Worm (Caenorhabditis elegans) whole organism, L1 larva: Measurements from ENCODE around the gene ZK970.8.

Source experiments
- C16A3.4 ChIP-seq: fragments of 150-350 bp; optimal IDR thresholded peaks from 2 replicates; lab custom pipeline; 2014; ENCODE audit warnings: missing biosample characterization, missing genetic modification characterization
- C34B4.2 ChIP-seq: sonication (generic microtip); optimal IDR thresholded peaks from 2 replicates; lab custom pipeline; 2017; ENCODE audit warnings: mild to moderate bottlenecking, missing genetic modification characterization, missing compliant biosample characterization
- Y116A8C.19 ChIP-seq: sonication (generic microtip); optimal IDR thresholded peaks from 2 replicates; lab custom pipeline; 2016; ENCODE audit warnings: missing compliant biosample characterization, missing genetic modification characterization, borderline replicate concordance
- aha-1 ChIP-seq: fragments of 150-350 bp; optimal IDR thresholded peaks from 2 replicates; lab custom pipeline; 2014; ENCODE audit warnings: missing biosample characterization, missing genetic modification characterization
- alr-1 ChIP-seq: fragments of 200-800 bp; sonication (Bioruptor generic); optimal IDR thresholded peaks from 2 replicates; lab custom pipeline; 2018; ENCODE audit warnings: borderline replicate concordance, mild to moderate bottlenecking, missing genetic modification characterization, missing compliant biosample characterization
- blmp-1 ChIP-seq: fragments of 150-350 bp; optimal IDR thresholded peaks from 2 replicates; lab custom pipeline; 2014; ENCODE audit warnings: missing biosample characterization, missing genetic modification characterization
- ceh-63 ChIP-seq: fragments of 200-800 bp; sonication (Bioruptor generic); optimal IDR thresholded peaks from 2 replicates; lab custom pipeline; 2018; ENCODE audit warnings: mild to moderate bottlenecking, missing genetic modification characterization, missing compliant biosample characterization
- ceh-8 ChIP-seq: fragments of 200-800 bp; sonication (Bioruptor generic); optimal IDR thresholded peaks from 2 replicates; lab custom pipeline; 2018; ENCODE audit warnings: mild to moderate bottlenecking, missing genetic modification characterization, moderate library complexity, missing compliant biosample characterization
- ceh-90 ChIP-seq: sonication (generic microtip); optimal IDR thresholded peaks from 2 replicates; lab custom pipeline; 2016; ENCODE audit warnings: missing genetic modification characterization, missing compliant biosample characterization
- dsc-1 ChIP-seq: sonication (generic microtip); optimal IDR thresholded peaks from 2 replicates; lab custom pipeline; 2016; ENCODE audit warnings: mild to moderate bottlenecking, missing genetic modification characterization, missing compliant biosample characterization
- efl-1 ChIP-seq, 4 experiments: fragments of 150-350 bp; optimal IDR thresholded peaks in 3 of 4; peaks in 1 of 4; 1 replicate in 1 of 4; 2 replicates in 3 of 4; lab custom pipeline; 2014; ENCODE audit warnings: missing biosample characterization in 2 of 4, missing genetic modification characterization in 2 of 4, missing genetic modification reagents in 2 of 4
- egl-13 ChIP-seq: sonication (generic microtip); optimal IDR thresholded peaks from 2 replicates; lab custom pipeline; 2016; ENCODE audit warnings: missing genotype, missing genetic modification reagents, missing genetic modification characterization, missing compliant biosample characterization
- elt-2 ChIP-seq: sonication (generic microtip); optimal IDR thresholded peaks from 2 replicates; lab custom pipeline; 2016; ENCODE audit warnings: missing genetic modification characterization, mild to moderate bottlenecking, inconsistent platforms, missing compliant biosample characterization, missing genetic modification reagents
- elt-3 ChIP-seq, 6 experiments: fragments of 150-350 bp in 1 of 6; sonication (generic microtip); optimal IDR thresholded peaks; 2 replicates each; lab custom pipeline; 2017 to 2018; ENCODE audit warnings: missing biosample characterization in 6 of 6, missing genetic modification characterization in 6 of 6, inconsistent platforms in 1 of 6
- ets-5 ChIP-seq: fragments of 200-800 bp; sonication (Bioruptor generic); IDR thresholded peaks from 2 replicates; pipeline ENCODE4 v1.3.6; 2022; ENCODE audit warnings: missing genetic modification characterization, missing compliant biosample characterization
- fkh-4 ChIP-seq: sonication (generic microtip); optimal IDR thresholded peaks from 2 replicates; lab custom pipeline; 2016; ENCODE audit warnings: missing compliant biosample characterization, missing genetic modification characterization, borderline replicate concordance
- fos-1 ChIP-seq: fragments of 150-350 bp; optimal IDR thresholded peaks from 2 replicates; lab custom pipeline; 2014; ENCODE audit warnings: missing biosample characterization, missing genetic modification characterization
- grh-1 ChIP-seq: fragments of 200-800 bp; sonication (Bioruptor generic); IDR thresholded peaks from 2 replicates; pipeline ENCODE4 v1.3.6; 2022; ENCODE audit warnings: missing genetic modification reagents, missing genetic modification characterization, missing compliant biosample characterization
- hpl-2 ChIP-seq: fragments of 150-350 bp; optimal IDR thresholded peaks from 2 replicates; lab custom pipeline; 2014; ENCODE audit warnings: missing biosample characterization, missing genetic modification reagents, missing genetic modification characterization
- irx-1 ChIP-seq: sonication (generic microtip); optimal IDR thresholded peaks from 2 replicates; lab custom pipeline; 2016; ENCODE audit warnings: missing genetic modification characterization, missing compliant biosample characterization
- jun-1 ChIP-seq: fragments of 150-350 bp; optimal IDR thresholded peaks from 2 replicates; lab custom pipeline; 2014; ENCODE audit warnings: missing biosample characterization, missing genetic modification reagents, missing genetic modification characterization
- lin-13 ChIP-seq: fragments of 150-350 bp; optimal IDR thresholded peaks from 2 replicates; lab custom pipeline; 2014; ENCODE audit warnings: missing biosample characterization, missing genetic modification reagents, missing genetic modification characterization
- lin-14 ChIP-seq: fragments of 200-800 bp; sonication (Bioruptor generic); optimal IDR thresholded peaks from 2 replicates; lab custom pipeline; 2018; ENCODE audit warnings: mild to moderate bottlenecking, missing genetic modification characterization, moderate library complexity, missing compliant biosample characterization
- lin-39 ChIP-seq: fragments of 150-350 bp; optimal IDR thresholded peaks from 2 replicates; lab custom pipeline; 2014; ENCODE audit warnings: missing biosample characterization, missing genetic modification reagents, missing genetic modification characterization
- lsy-2 ChIP-seq, 2 experiments: fragments of 150-350 bp; optimal IDR thresholded peaks; 2 replicates each; lab custom pipeline; 2014; ENCODE audit warnings: missing biosample characterization in 2 of 2, missing genetic modification characterization in 2 of 2
- nhr-19 ChIP-seq: fragments of 200-800 bp; sonication (Bioruptor generic); conservative IDR thresholded peaks from 2 replicates; pipeline ENCODE4 v1.3.6; 2022; ENCODE audit warnings: missing genetic modification characterization, missing compliant biosample characterization
- nhr-237 ChIP-seq: fragments of 150-350 bp; optimal IDR thresholded peaks from 2 replicates; lab custom pipeline; 2014; ENCODE audit warnings: missing biosample characterization, missing genetic modification characterization
- nhr-28 ChIP-seq: fragments of 150-350 bp; optimal IDR thresholded peaks from 2 replicates; lab custom pipeline; 2014; ENCODE audit warnings: missing biosample characterization, missing genetic modification characterization
- nhr-47 ChIP-seq: sonication (generic microtip); optimal IDR thresholded peaks from 2 replicates; lab custom pipeline; 2016; ENCODE audit warnings: mild to moderate bottlenecking, missing genetic modification characterization, moderate library complexity, missing compliant biosample characterization
- nhr-76 ChIP-seq: sonication (generic microtip); optimal IDR thresholded peaks from 2 replicates; lab custom pipeline; 2017; ENCODE audit warnings: missing biosample characterization, missing genetic modification characterization
- nhr-85 ChIP-seq: sonication (generic microtip); peaks from one replicate; lab custom pipeline; 2016; ENCODE audit warnings: missing genetic modification characterization, inconsistent platforms, missing compliant biosample characterization
- nhr-90 ChIP-seq: sonication (generic microtip); optimal IDR thresholded peaks from 2 replicates; lab custom pipeline; 2016; ENCODE audit warnings: mild to moderate bottlenecking, missing genetic modification characterization, missing compliant biosample characterization; ENCODE audit not compliant: poor library complexity
- pag-3 ChIP-seq: sonication (generic microtip); optimal IDR thresholded peaks from 2 replicates; lab custom pipeline; 2017; ENCODE audit warnings: missing genetic modification characterization, mild to moderate bottlenecking, missing compliant biosample characterization, antibody characterized with exemption, borderline replicate concordance; ENCODE audit not compliant: insufficient read depth
- pax-3 ChIP-seq: fragments of 200-800 bp; sonication (Bioruptor generic); optimal IDR thresholded peaks from 2 replicates; lab custom pipeline; 2018; ENCODE audit warnings: mild to moderate bottlenecking, missing genetic modification characterization, moderate library complexity, missing compliant biosample characterization
- pqm-1 ChIP-seq: sonication (generic microtip); optimal IDR thresholded peaks from 3 replicates; lab custom pipeline; 2017; ENCODE audit warnings: missing biosample characterization, missing genetic modification characterization
- skn-1 ChIP-seq: fragments of 150-350 bp; optimal IDR thresholded peaks from 2 replicates; lab custom pipeline; 2014; ENCODE audit warnings: missing biosample characterization, missing genetic modification characterization
- snpc-4 ChIP-seq: fragments of 150-350 bp; optimal IDR thresholded peaks from 2 replicates; lab custom pipeline; 2014; ENCODE audit warnings: missing biosample characterization, missing genetic modification characterization
- snu-23 ChIP-seq: sonication (generic microtip); optimal IDR thresholded peaks from 2 replicates; lab custom pipeline; 2016; ENCODE audit warnings: missing genetic modification characterization, missing compliant biosample characterization
- sox-4 ChIP-seq: sonication (generic microtip); optimal IDR thresholded peaks from 2 replicates; lab custom pipeline; 2016; ENCODE audit warnings: missing genetic modification characterization, missing compliant biosample characterization
- sup-37 ChIP-seq: fragments of 200-800 bp; sonication (Bioruptor generic); optimal IDR thresholded peaks from 2 replicates; lab custom pipeline; 2018; ENCODE audit warnings: mild to moderate bottlenecking, missing genetic modification characterization, missing compliant biosample characterization
- tlp-1 ChIP-seq: fragments of 150-350 bp; optimal IDR thresholded peaks from 2 replicates; lab custom pipeline; 2014; ENCODE audit warnings: missing biosample characterization, missing genetic modification characterization
- unc-62 ChIP-seq: fragments of 150-350 bp; optimal IDR thresholded peaks from 2 replicates; lab custom pipeline; 2014; ENCODE audit warnings: missing biosample characterization, missing genetic modification reagents, missing genetic modification characterization
- unc-86 ChIP-seq: sonication (generic microtip); optimal IDR thresholded peaks from 2 replicates; lab custom pipeline; 2016; ENCODE audit warnings: missing genetic modification characterization, missing compliant biosample characterization
- unc-98 ChIP-seq: fragments of 200-800 bp; sonication (Bioruptor generic); IDR thresholded peaks from 2 replicates; pipeline ENCODE4 v1.3.6; 2022; ENCODE audit warnings: missing genetic modification characterization, missing compliant biosample characterization
- zag-1 ChIP-seq: fragments of 150-350 bp; optimal IDR thresholded peaks from 2 replicates; lab custom pipeline; 2014; ENCODE audit warnings: missing biosample characterization, missing genetic modification characterization
- zip-4 ChIP-seq: fragments of 200-800 bp; sonication (Bioruptor generic); optimal IDR thresholded peaks from 2 replicates; lab custom pipeline; 2018; ENCODE audit warnings: mild to moderate bottlenecking, missing genetic modification characterization, moderate library complexity, missing compliant biosample characterization
- ztf-11 ChIP-seq, 2 experiments: sonication (generic microtip); optimal IDR thresholded peaks; 2 replicates each; lab custom pipeline; 2016 to 2017; ENCODE audit warnings: missing genetic modification characterization in 2 of 2, missing biosample characterization in 1 of 2, missing compliant biosample characterization in 1 of 2
- ztf-4 ChIP-seq: fragments of 150-350 bp; optimal IDR thresholded peaks from 2 replicates; lab custom pipeline; 2014; ENCODE audit warnings: missing biosample characterization, missing genetic modification characterization

ZK970.8 gene

ce11 chrII:10300082-10300749 lies 9.2 kb upstream of the ZK970.8 start, which contains the start of gene nep-26 (continued):
- TF ChIP-seq pag-3 (tag; lab: Kevin White, UChicago): no peak
- no peak for TF ChIP-seq nhr-76 (tag; lab: Kevin White, UChicago)
- peak in 1 of 2 experiments; percentile 39 for TF ChIP-seq efl-1 (optimal IDR thresholded peaks at IDR 0.05; lab: Kevin White, UChicago)
- TF ChIP-seq efl-1 (GFP tag; optimal IDR thresholded peaks at IDR 0.05 in 1 of 2; lab: Kevin White, UChicago): no peak
- peak; percentile 30 for TF ChIP-seq nhr-47
- no peak for TF ChIP-seq zag-1
- no peak for TF ChIP-seq ets-5
- TF ChIP-seq zip-4: no peak
- no peak for TF ChIP-seq aha-1 (tag; lab: Kevin White, UChicago)
- TF ChIP-seq egl-13 (tag; lab: Kevin White, UChicago): no peak
- peak; percentile 24 for TF ChIP-seq lin-13 (GFP tag; lab: Kevin White, UChicago)
- TF ChIP-seq ztf-11 (tag; optimal IDR thresholded peaks at IDR 0.05; lab: Kevin White, UChicago): no peak
- TF ChIP-seq unc-98 (GFP tag; lab: Robert Waterston, UW): no peak

ce11 chrII:10300954-10301353 lies 8.5 kb upstream of the ZK970.8 start, which contains the start of gene mdt-22:
Gene mdt-22 (plus strand): TSS chrII:10301216.
- TF ChIP-seq jun-1 (tag; lab: Kevin White, UChicago): peak; percentile 55
- peak; percentile 84 for TF ChIP-seq snu-23 (GFP tag; lab: Kevin White, UChicago)
- peak; percentile 83 for TF ChIP-seq C16A3.4 (tag; lab: Kevin White, UChicago)
- no peak for TF ChIP-seq fos-1 (tag; lab: Kevin White, UChicago)
- peak in 2 of 6 experiments; percentile 2 to 4 for TF ChIP-seq elt-3 (tag; optimal IDR thresholded peaks at IDR 0.05; lab: Kevin White, UChicago)
- TF ChIP-seq ztf-11 (tag; optimal IDR thresholded peaks at IDR 0.05; lab: Kevin White, UChicago): peak in 1 of 2 experiments; percentile 71
- TF ChIP-seq lin-13 (GFP tag; lab: Kevin White, UChicago): peak; percentile 80
- TF ChIP-seq unc-62 (GFP tag; lab: Kevin White, UChicago): no peak
- peak; percentile 41; the same call in 1 of the 2 replicates for TF ChIP-seq grh-1
- peak; percentile 74 for TF ChIP-seq pax-3 (tag; lab: Kevin White, UChicago)
- peak; percentile 65 for TF ChIP-seq dsc-1 (tag; lab: Kevin White, UChicago)
- no peak for TF ChIP-seq zag-1
- peak; percentile 55 for TF ChIP-seq sox-4 (tag; lab: Kevin White, UChicago)
- TF ChIP-seq unc-86 (tag; lab: Kevin White, UChicago): peak; percentile 71
- no peak for TF ChIP-seq elt-2 (tag; lab: Kevin White, UChicago)
- no peak for TF ChIP-seq ztf-4 (tag; lab: Kevin White, UChicago)
- TF ChIP-seq blmp-1: peak; percentile 52
- TF ChIP-seq skn-1 (tag; lab: Kevin White, UChicago): peak; percentile 72
- no peak for TF ChIP-seq ceh-63
- no peak for TF ChIP-seq hpl-2 (GFP tag; lab: Kevin White, UChicago)
- TF ChIP-seq lsy-2 (tag; optimal IDR thresholded peaks at IDR 0.05; lab: Kevin White, UChicago): peak; percentile 82 to 86
- no peak for TF ChIP-seq tlp-1 (tag; lab: Kevin White, UChicago)
- peak; percentile 82 for TF ChIP-seq nhr-85 (tag; lab: Kevin White, UChicago)
- peak; percentile 39 for TF ChIP-seq zip-4
- no peak for TF ChIP-seq alr-1 (tag; lab: Kevin White, UChicago)
- peak; percentile 60 for TF ChIP-seq irx-1 (tag; lab: Kevin White, UChicago)
- no peak for TF ChIP-seq ets-5
- TF ChIP-seq C34B4.2 (tag; lab: Kevin White, UChicago): no peak
- TF ChIP-seq lin-39 (tag; lab: Kevin White, UChicago): peak; percentile 45
- no peak for TF ChIP-seq Y116A8C.19 (tag; lab: Kevin White, UChicago)
- TF ChIP-seq nhr-19 (GFP tag; lab: Robert Waterston, UW): peak; percentile 81
- no peak for TF ChIP-seq sup-37 (GFP tag; lab: Kevin White, UChicago)
- TF ChIP-seq efl-1 (optimal IDR thresholded peaks at IDR 0.05; lab: Kevin White, UChicago): peak; percentile 87 to 97
- TF ChIP-seq efl-1 (GFP tag; optimal IDR thresholded peaks at IDR 0.05 in 1 of 2; lab: Kevin White, UChicago): peak; percentile 97 to 99
- peak; percentile 71 for TF ChIP-seq lin-14 (GFP tag; lab: Kevin White, UChicago)
- TF ChIP-seq nhr-28 (tag; lab: Kevin White, UChicago): no peak
- TF ChIP-seq fkh-4 (tag; lab: Kevin White, UChicago): no peak
- peak; percentile 28 for TF ChIP-seq ceh-90 (tag; lab: Kevin White, UChicago)
- no peak for TF ChIP-seq nhr-237 (tag; lab: Kevin White, UChicago)
- TF ChIP-seq snpc-4 (tag; lab: Kevin White, UChicago): peak; percentile 45
- no peak for TF ChIP-seq pqm-1 (tag; lab: Kevin White, UChicago)
- TF ChIP-seq nhr-90 (tag; lab: Kevin White, UChicago): peak; percentile 69
- peak; percentile 35 for TF ChIP-seq ceh-8
